Worm (Caenorhabditis elegans) whole organism, mixed stage, embryonic: Measurements from ENCODE around the gene T19H12.3.

Experiments
- blmp-1 ChIP-seq: fragments of 150-350 bp; optimal IDR thresholded peaks from 2 replicates; lab custom pipeline; 2014; ENCODE audit warnings: missing biosample characterization, missing genetic modification characterization
- drap-1 ChIP-seq: fragments of 200-800 bp; sonication (Bioruptor generic); optimal IDR thresholded peaks from 3 replicates; lab custom pipeline; 2018; ENCODE audit warnings: mild to moderate bottlenecking, missing genetic modification characterization, missing compliant biosample characterization
- elt-3 ChIP-seq: fragments of 150-350 bp; optimal IDR thresholded peaks from 2 replicates; lab custom pipeline; 2014; ENCODE audit warnings: missing biosample characterization, missing genetic modification characterization
- ham-2 ChIP-seq: fragments of 200-800 bp; sonication (Bioruptor generic); optimal IDR thresholded peaks from 2 replicates; lab custom pipeline; 2018; ENCODE audit warnings: mild to moderate bottlenecking, missing genetic modification characterization, missing compliant biosample characterization
- lsy-2 ChIP-seq: fragments of 150-350 bp; optimal IDR thresholded peaks from 2 replicates; lab custom pipeline; 2014; ENCODE audit warnings: missing biosample characterization, missing genetic modification characterization
- mep-1 ChIP-seq: fragments of 150-350 bp; optimal IDR thresholded peaks from 2 replicates; lab custom pipeline; 2017; ENCODE audit warnings: missing biosample characterization, missing genetic modification reagents, missing genetic modification characterization, inconsistent platforms
- mls-2 ChIP-seq: sonication (generic microtip); optimal IDR thresholded peaks from 2 replicates; lab custom pipeline; 2016; ENCODE audit warnings: mild to moderate bottlenecking, missing genetic modification characterization, moderate library complexity, missing compliant biosample characterization
- nhr-12 ChIP-seq: fragments of 150-350 bp; optimal IDR thresholded peaks from 2 replicates; lab custom pipeline; 2014; ENCODE audit warnings: missing biosample characterization, missing genetic modification characterization
- nhr-2 ChIP-seq: fragments of 150-350 bp; optimal IDR thresholded peaks from 2 replicates; lab custom pipeline; 2014; ENCODE audit warnings: missing biosample characterization, missing genetic modification characterization
- nhr-28 ChIP-seq: fragments of 150-350 bp; optimal IDR thresholded peaks from 2 replicates; lab custom pipeline; 2014; ENCODE audit warnings: missing biosample characterization, missing genetic modification characterization
- unc-39 ChIP-seq: fragments of 150-350 bp; optimal IDR thresholded peaks from 2 replicates; lab custom pipeline; 2014; ENCODE audit warnings: missing biosample characterization, missing genetic modification characterization
- unc-62 ChIP-seq: fragments of 150-350 bp; optimal IDR thresholded peaks from 2 replicates; lab custom pipeline; 2014; ENCODE audit warnings: missing biosample characterization, missing genetic modification reagents, missing genetic modification characterization
- ztf-11 ChIP-seq: fragments of 150-350 bp; optimal IDR thresholded peaks from 2 replicates; lab custom pipeline; 2014; ENCODE audit warnings: missing biosample characterization, missing genetic modification characterization

ce11 chrV:4879251-4879650 is 6.2 kb upstream of the T19H12.3 start, which contains the start of gene T19H12.15:
- TF ChIP-seq mls-2 (tag; lab: Kevin White, UChicago) (no peak), ztf-11 (no peak), lsy-2 (tag; lab: Kevin White, UChicago) (no peak), unc-39 (tag; lab: Kevin White, UChicago) (no peak), drap-1 (GFP tag; lab: Kevin White, UChicago) (no peak), unc-62 (GFP tag; lab: Kevin White, UChicago) (no peak), nhr-12 (tag; lab: Kevin White, UChicago) (no peak), mep-1 (no peak), elt-3 (tag; lab: Kevin White, UChicago) (no peak), blmp-1 (no peak), ham-2 (GFP tag; lab: Kevin White, UChicago) (no peak), nhr-2 (tag; lab: Kevin White, UChicago) (no peak), nhr-28 (tag; lab: Kevin White, UChicago) (no peak)
